Comparison of ENCODE assay signal across 1 worm cellular context in the genomic region with DNA sequence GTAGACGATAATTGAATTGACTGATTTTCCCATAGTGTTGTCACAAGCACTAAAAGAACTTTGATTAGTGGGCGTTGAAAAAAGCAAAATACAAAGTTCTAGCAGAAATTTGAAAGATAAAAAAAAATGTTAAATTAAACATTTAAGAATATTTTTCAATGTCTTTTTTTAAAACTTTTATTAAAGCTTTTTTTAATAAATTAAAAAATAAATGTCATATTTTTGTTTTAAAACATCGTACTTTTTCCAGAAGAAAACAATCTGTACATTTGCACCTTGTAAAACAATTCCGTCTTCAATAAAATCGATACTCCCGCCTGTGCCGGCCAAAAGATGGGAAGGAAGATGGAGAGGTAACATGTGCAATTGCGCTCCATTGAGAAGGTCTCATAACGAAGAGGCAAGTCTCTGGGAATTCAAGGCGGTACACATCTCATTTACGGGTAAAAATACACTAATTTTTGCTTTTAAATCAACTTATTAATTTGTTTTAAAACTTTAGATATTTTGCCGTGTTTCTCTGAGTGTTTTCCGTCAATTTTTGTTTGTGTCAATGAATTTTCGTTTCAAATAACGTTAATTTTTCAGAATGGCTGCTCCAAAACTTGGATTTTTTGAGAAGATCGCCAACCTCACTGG.
A peak's percentile ranks its signal among the peaks of the same experiment; 100 is the strongest.
TF ChIP-seq lines count a peak whose summit lies in the region.

A gene (minus strand): TSS at position 51 of the 639 bp plus-strand sequence.
A gene (plus strand): TSS at position 589 of the 639 bp plus-strand sequence.

TF ChIP-seq in whole organism, L1 larva, 84 proteins besides CTCF, POLR2A, EP300 and RAD21 (continued from another document):
- TF ChIP-seq aly-2 (tag; optimal IDR thresholded peaks at IDR 0.05; lab: Kevin White, UChicago), result no peak
- TF ChIP-seq aha-1 (tag; optimal IDR thresholded peaks at IDR 0.05; lab: Kevin White, UChicago), result no peak
- no peak for TF ChIP-seq unc-62 (GFP tag; optimal IDR thresholded peaks at IDR 0.05; lab: Kevin White, UChicago)
- peak; percentile 44 for TF ChIP-seq unc-86 (tag; optimal IDR thresholded peaks at IDR 0.05; lab: Kevin White, UChicago)
- no peak for TF ChIP-seq zag-1 (tag; optimal IDR thresholded peaks at IDR 0.05; lab: Kevin White, UChicago)
- TF ChIP-seq hpl-2 (GFP tag; optimal IDR thresholded peaks at IDR 0.05; lab: Kevin White, UChicago), result peak; percentile 66
- no peak for TF ChIP-seq vab-15 (tag; optimal IDR thresholded peaks at IDR 0.05; lab: Kevin White, UChicago)
- TF ChIP-seq xbp-1 (tag; optimal IDR thresholded peaks at IDR 0.05; lab: Kevin White, UChicago), result peak; percentile 93
- TF ChIP-seq mef-2 (tag; optimal IDR thresholded peaks at IDR 0.05; lab: Kevin White, UChicago), result no peak
- TF ChIP-seq egl-27 (tag; optimal IDR thresholded peaks at IDR 0.05; lab: Kevin White, UChicago), result peak in 1 of 2 experiments; percentile 3
- peak; percentile 12 for TF ChIP-seq fkh-10 (GFP tag; optimal IDR thresholded peaks at IDR 0.05; lab: Kevin White, UChicago)
- peak; percentile 88 for TF ChIP-seq nhr-85 (tag; lab: Kevin White, UChicago)
- peak; percentile 83 for TF ChIP-seq swsn-7 (tag; optimal IDR thresholded peaks at IDR 0.05; lab: Kevin White, UChicago)
- TF ChIP-seq lin-13 (GFP tag; optimal IDR thresholded peaks at IDR 0.05; lab: Kevin White, UChicago), result peak; percentile 78
- TF ChIP-seq irx-1 (tag; optimal IDR thresholded peaks at IDR 0.05; lab: Kevin White, UChicago), result peak; percentile 43
- no peak for TF ChIP-seq C04F5.9 (tag; optimal IDR thresholded peaks at IDR 0.05; lab: Kevin White, UChicago)
- no peak for TF ChIP-seq pqm-1 (tag; optimal IDR thresholded peaks at IDR 0.05; lab: Kevin White, UChicago)
- no peak for TF ChIP-seq unc-30 (tag; optimal IDR thresholded peaks at IDR 0.05; lab: Kevin White, UChicago)
- peak; percentile 86 for TF ChIP-seq rnt-1 (tag; optimal IDR thresholded peaks at IDR 0.05; lab: Kevin White, UChicago)
- peak; percentile 55 for TF ChIP-seq lin-39 (tag; optimal IDR thresholded peaks at IDR 0.05; lab: Kevin White, UChicago)
- TF ChIP-seq nhr-71 (tag; optimal IDR thresholded peaks at IDR 0.05; lab: Kevin White, UChicago), result peak; percentile 90
- TF ChIP-seq ces-1 (GFP tag; optimal IDR thresholded peaks at IDR 0.05; lab: Kevin White, UChicago), result no peak
- no peak for TF ChIP-seq mab-9 (GFP tag; IDR thresholded peaks at IDR 0.05; lab: Robert Waterston, UW)
- TF ChIP-seq lin-14 (GFP tag; optimal IDR thresholded peaks at IDR 0.05; lab: Kevin White, UChicago), result peak; percentile 89
- no peak for TF ChIP-seq Y116A8C.19 (tag; optimal IDR thresholded peaks at IDR 0.05; lab: Kevin White, UChicago; ENCODE audit: borderline replicate concordance)
- peak; percentile 58 for TF ChIP-seq jun-1 (tag; optimal IDR thresholded peaks at IDR 0.05; lab: Kevin White, UChicago)
- TF ChIP-seq C34B4.2 (tag; optimal IDR thresholded peaks at IDR 0.05; lab: Kevin White, UChicago), result no peak
- TF ChIP-seq fos-1 (tag; optimal IDR thresholded peaks at IDR 0.05; lab: Kevin White, UChicago), result peak; percentile 81
- TF ChIP-seq ceh-88 (GFP tag; IDR thresholded peaks at IDR 0.05; lab: Robert Waterston, UW), result 0 out of 2 replicates have a peak, but pooled peaks have one; percentile 26
- peak; percentile 12 for TF ChIP-seq egl-13 (tag; optimal IDR thresholded peaks at IDR 0.05; lab: Kevin White, UChicago)
